Worm (Caenorhabditis elegans) whole organism, L4/young adult: Measurements from ENCODE around the gene hpl-1.

Experiments used
- W03F9.2 ChIP-seq: fragments of 150-350 bp; optimal IDR thresholded peaks from 2 replicates; lab custom pipeline; 2014; ENCODE audit warnings: missing biosample characterization, missing genetic modification characterization
- dao-5 ChIP-seq: sonication (generic microtip); optimal IDR thresholded peaks from 2 replicates; lab custom pipeline; 2016; ENCODE audit warnings: missing genotype, missing genetic modification characterization, moderate library complexity, missing compliant biosample characterization
- him-1 ChIP-seq: sonication (generic microtip); optimal IDR thresholded peaks from 2 replicates; lab custom pipeline; 2016; ENCODE audit warnings: missing genotype, missing genetic modification reagents, missing genetic modification characterization, missing compliant biosample characterization

ce11 chrX:13283462-13283861, 38.3 kb downstream of the hpl-1 start:
- no peak for TF ChIP-seq him-1 (tag; lab: Kevin White, UChicago)
- TF ChIP-seq W03F9.2, result no peak
- no peak for TF ChIP-seq dao-5 (tag; lab: Kevin White, UChicago)
